Fruit fly (Drosophila melanogaster): ENCODE results near the gene Rhau.

Gene Rhau

DNA sequence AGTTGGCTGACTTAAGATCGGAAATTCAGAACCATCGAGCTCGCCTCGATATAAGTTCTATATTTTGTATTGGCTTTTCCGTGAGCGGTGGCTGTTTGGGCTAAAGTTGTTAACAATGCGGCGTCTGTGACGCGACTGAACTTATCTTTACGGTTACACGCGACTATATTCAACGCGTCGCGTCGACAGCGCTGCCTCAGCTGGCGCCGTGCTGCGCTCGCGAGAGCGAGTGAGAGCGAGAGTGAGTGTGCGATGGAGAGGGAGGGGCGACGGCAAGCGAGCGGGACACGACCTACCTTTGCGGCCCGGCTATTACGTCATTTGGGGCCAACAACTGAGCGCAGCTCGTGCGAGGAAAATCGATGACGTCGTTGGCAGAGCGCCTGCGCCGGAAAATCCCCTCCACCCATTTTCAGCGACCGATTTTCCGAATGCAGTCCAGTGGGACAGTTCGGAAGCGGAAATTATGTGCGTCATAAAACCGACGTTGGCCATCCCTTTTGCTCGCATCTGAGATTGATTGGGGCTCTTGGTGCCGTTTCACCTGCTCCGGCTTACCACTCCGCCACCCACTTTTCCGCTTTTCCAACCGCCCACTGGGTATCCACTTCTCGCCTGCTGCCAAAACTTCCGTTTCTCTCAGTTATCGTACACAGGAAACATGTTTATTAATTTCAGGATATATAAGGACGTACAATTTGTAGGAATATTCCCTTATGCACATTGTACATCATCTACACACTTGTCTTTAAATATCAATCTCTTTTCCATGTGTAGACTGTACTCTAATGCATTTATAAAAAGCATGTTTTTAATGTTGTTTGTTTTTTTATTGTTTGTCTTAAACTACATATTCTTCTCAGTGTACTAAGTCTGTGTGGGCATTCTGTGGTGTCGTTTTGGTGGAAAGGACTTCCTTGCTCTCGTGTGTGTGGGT is 43.0 kb downstream of the Rhau start, which contains the start of gene Hr38:
Gene Hr38 (minus strand): TSS at position 121 of the 937 bp plus-strand sequence.
- no peak for TF ChIP-seq CG15710 (tag; optimal IDR thresholded peaks at IDR 0.05)
- TF ChIP-seq CG34367 (tag; optimal IDR thresholded peaks at IDR 0.05) = no peak
- peak; percentile 79 for TF ChIP-seq CG4496 (GFP tag; IDR thresholded peaks at IDR 0.05)
- no peak for TF ChIP-seq CG8159 (tag; optimal IDR thresholded peaks at IDR 0.05)
- TF ChIP-seq rn (GFP tag; IDR thresholded peaks at IDR 0.05) = no peak
- no peak for TF ChIP-seq CG14655 (GFP tag; optimal IDR thresholded peaks at IDR 0.05)
- TF ChIP-seq Pif1B (GFP tag; optimal IDR thresholded peaks at IDR 0.05) = no peak
- TF ChIP-seq CG9948 (tag; optimal IDR thresholded peaks at IDR 0.05) = no peak
- peak; percentile 16 for TF ChIP-seq Snoo (tag; optimal IDR thresholded peaks at IDR 0.05)
- no peak for TF ChIP-seq Pif1A (GFP tag; optimal IDR thresholded peaks at IDR 0.05)
- TF ChIP-seq EcR (GFP tag; optimal IDR thresholded peaks at IDR 0.05) = peak; percentile 55
- peak; percentile 61 for TF ChIP-seq CG12605 (GFP tag; IDR thresholded peaks at IDR 0.05)
- TF ChIP-seq D1 (tag; optimal IDR thresholded peaks at IDR 0.05) = no peak
- peak; percentile 67 for TF ChIP-seq CG13204 (GFP tag; optimal IDR thresholded peaks at IDR 0.05)
- TF ChIP-seq Ets98B (GFP tag; IDR thresholded peaks at IDR 0.05) = peak; percentile 72; the same call in 1 of the 2 replicates
- no peak for TF ChIP-seq CG10348 (GFP tag; IDR thresholded peaks at IDR 0.05)
- TF ChIP-seq CG8301 (tag; optimal IDR thresholded peaks at IDR 0.05) = no peak
- TF ChIP-seq gl (tag; optimal IDR thresholded peaks at IDR 0.05) = no peak
- peak; percentile 59; the same call in 1 of the 2 replicates for TF ChIP-seq CG32121 (GFP tag; IDR thresholded peaks at IDR 0.05)
- TF ChIP-seq fd96Ca (GFP tag; IDR thresholded peaks at IDR 0.05) = peak; percentile 46; the same call in 1 of the 3 replicates
- no peak for TF ChIP-seq CG17806 (tag; optimal IDR thresholded peaks at IDR 0.05)

DNA sequence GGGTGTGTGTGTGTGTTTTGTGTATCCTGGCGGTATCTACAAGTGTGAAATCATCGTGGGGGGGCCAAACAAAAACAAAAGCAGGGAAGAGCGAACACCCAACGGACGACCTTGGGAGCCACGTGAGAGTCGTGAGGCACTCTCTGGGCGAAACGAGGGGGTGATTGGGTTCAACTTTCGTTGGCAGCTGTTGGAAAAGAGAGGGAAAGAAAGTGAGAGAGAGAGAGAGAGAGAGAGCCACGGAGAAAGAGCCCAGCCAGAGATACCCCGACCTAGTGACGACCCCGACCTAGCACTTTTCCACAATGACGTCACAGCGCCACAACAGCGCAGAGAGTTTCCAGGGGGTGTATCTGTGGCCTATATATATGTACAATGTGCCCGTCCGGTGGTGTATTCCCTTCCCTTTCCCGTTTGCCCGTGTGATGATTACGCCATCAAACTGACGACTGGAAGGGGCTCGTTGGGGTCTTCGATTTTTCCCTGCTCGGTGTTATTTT is 51.9 kb downstream of the Rhau start:
- TF ChIP-seq CG13204 (GFP tag; optimal IDR thresholded peaks at IDR 0.05) (peak; percentile 5), rn (GFP tag; IDR thresholded peaks at IDR 0.05) (no peak)
